Fruit fly (Drosophila melanogaster) whole organism, embryonic: ENCODE results near the gene CG17646.
A peak's percentile ranks its signal among the peaks of the same experiment; 100 is the strongest.

Experiments used
- B-H2 ChIP-seq: fragments of 200-800 bp; sonication (Bioruptor generic); optimal IDR thresholded peaks from 2 replicates; lab custom pipeline; 2018; ENCODE audit warnings: missing biosample characterization, mild to moderate bottlenecking, missing genetic modification characterization
- CG1024 ChIP-seq: fragments of 200-800 bp; sonication (Bioruptor generic); IDR thresholded peaks from 2 replicates; pipeline ENCODE4 v1.3.6; 2022; ENCODE audit warnings: missing biosample characterization, missing genetic modification characterization
- CG10366 ChIP-seq: fragments of 200-800 bp; sonication (Bioruptor generic); IDR thresholded peaks from 2 replicates; pipeline ENCODE4 v1.3.6; 2022; ENCODE audit warnings: missing biosample characterization, missing genetic modification characterization
- CG12219 ChIP-seq: fragments of 200-800 bp; sonication (Bioruptor generic); optimal IDR thresholded peaks from 3 replicates; lab custom pipeline; 2018; ENCODE audit warnings: missing biosample characterization, mild to moderate bottlenecking, missing genetic modification characterization
- CG12236 ChIP-seq: fragments of 200-800 bp; sonication (Bioruptor generic); optimal IDR thresholded peaks from 2 replicates; lab custom pipeline; 2016; ENCODE audit warnings: missing biosample characterization, missing genetic modification characterization
- CG13624 ChIP-seq: fragments of 200-800 bp; sonication (Bioruptor generic); optimal IDR thresholded peaks from 2 replicates; lab custom pipeline; 2016; ENCODE audit warnings: missing biosample characterization, missing genetic modification characterization
- CG14965 ChIP-seq: fragments of 200-800 bp; sonication (Bioruptor generic); optimal IDR thresholded peaks from 2 replicates; lab custom pipeline; 2016; ENCODE audit warnings: missing biosample characterization, missing genetic modification characterization, borderline replicate concordance
- CG15696 ChIP-seq: fragments of 200-800 bp; sonication (Bioruptor generic); optimal IDR thresholded peaks from 2 replicates; lab custom pipeline; 2019; ENCODE audit warnings: missing biosample characterization, mild to moderate bottlenecking, missing genetic modification characterization, moderate library complexity
- CG17359 ChIP-seq: fragments of 200-800 bp; sonication (Bioruptor generic); optimal IDR thresholded peaks from 3 replicates; lab custom pipeline; 2018; ENCODE audit warnings: missing biosample characterization, mild to moderate bottlenecking, missing genetic modification characterization, moderate library complexity
- CG17612 ChIP-seq: fragments of 200-800 bp; sonication (Bioruptor generic); IDR thresholded peaks from 2 replicates; pipeline ENCODE4 v1.3.6; 2022; ENCODE audit warnings: missing biosample characterization, missing genetic modification characterization
- CG1792 ChIP-seq: fragments of 200-800 bp; sonication (Bioruptor generic); optimal IDR thresholded peaks from 2 replicates; lab custom pipeline; 2016; ENCODE audit warnings: missing biosample characterization, missing genetic modification characterization
- CG2120 ChIP-seq: fragments of 200-800 bp; sonication (Bioruptor generic); optimal IDR thresholded peaks from 3 replicates; lab custom pipeline; 2016; ENCODE audit warnings: missing biosample characterization, missing genetic modification characterization
- CG31388 ChIP-seq: fragments of 200-800 bp; sonication (Bioruptor generic); optimal IDR thresholded peaks from 2 replicates; lab custom pipeline; 2016; ENCODE audit warnings: missing biosample characterization, missing genetic modification characterization
- CG32767 ChIP-seq: fragments of 200-800 bp; sonication (Bioruptor generic); IDR thresholded peaks from 2 replicates; pipeline ENCODE4 v1.3.6; 2022; ENCODE audit warnings: missing biosample characterization, missing genetic modification characterization
- CG34224 ChIP-seq: fragments of 200-800 bp; sonication (Bioruptor generic); IDR thresholded peaks from 3 replicates; pipeline ENCODE4 v1.3.6; 2022; ENCODE audit warnings: missing biosample characterization, missing genetic modification characterization; ENCODE audit not compliant: partially characterized antibody
- CG4328 ChIP-seq: fragments of 200-800 bp; sonication (Bioruptor generic); optimal IDR thresholded peaks from 3 replicates; lab custom pipeline; 2017; ENCODE audit warnings: missing biosample characterization, missing genetic modification reagents, missing genetic modification characterization
- CG4360 ChIP-seq: fragments of 200-800 bp; sonication (Bioruptor generic); IDR thresholded peaks from 2 replicates; pipeline ENCODE4 v1.3.6; 2022; ENCODE audit warnings: missing biosample characterization, missing genetic modification characterization
- CG5953 ChIP-seq: fragments of 200-800 bp; sonication (Bioruptor generic); IDR thresholded peaks from 2 replicates; pipeline ENCODE4 v1.3.6; 2022; ENCODE audit warnings: missing biosample characterization, missing genetic modification characterization
- CG6683 ChIP-seq: fragments of 200-800 bp; sonication (Bioruptor generic); optimal IDR thresholded peaks from 2 replicates; lab custom pipeline; 2017; ENCODE audit warnings: missing biosample characterization, mild to moderate bottlenecking, missing genetic modification characterization, missing genetic modification reagents
- CG7372 ChIP-seq: fragments of 200-800 bp; sonication (Bioruptor generic); IDR thresholded peaks from 2 replicates; pipeline ENCODE4 v1.3.6; 2022; ENCODE audit warnings: missing biosample characterization, missing genetic modification characterization
- CG8290 ChIP-seq, 3 experiments: fragments of 200-800 bp; sonication (Bioruptor generic); optimal IDR thresholded peaks; 2 replicates each; lab custom pipeline; 2016 to 2019; ENCODE audit warnings: missing biosample characterization in 3 of 3, missing genetic modification characterization in 3 of 3, mild to moderate bottlenecking in 2 of 3, moderate library complexity in 1 of 3
- CHES-1-like ChIP-seq: fragments of 200-800 bp; sonication (Bioruptor generic); optimal IDR thresholded peaks from 2 replicates; lab custom pipeline; 2016; ENCODE audit warnings: missing biosample characterization, missing genetic modification characterization
- D19B ChIP-seq: fragments of 200-800 bp; sonication (Bioruptor generic); optimal IDR thresholded peaks from 2 replicates; lab custom pipeline; 2017; ENCODE audit warnings: missing biosample characterization, mild to moderate bottlenecking, missing genetic modification characterization
- Elba2 ChIP-seq: fragments of 200-800 bp; sonication (Bioruptor generic); optimal IDR thresholded peaks from 3 replicates; lab custom pipeline; 2016; ENCODE audit warnings: missing biosample characterization, missing genetic modification characterization
- H15 ChIP-seq: fragments of 200-800 bp; sonication (Bioruptor generic); IDR thresholded peaks from 3 replicates; pipeline ENCODE4 v1.3.6; 2022; ENCODE audit warnings: missing biosample characterization, missing genetic modification characterization
- HLHmδ ChIP-seq: fragments of 200-800 bp; sonication (Bioruptor generic); optimal IDR thresholded peaks from 2 replicates; lab custom pipeline; 2018; ENCODE audit warnings: missing biosample characterization, mild to moderate bottlenecking, missing genetic modification characterization, moderate library complexity
- Pdp1 ChIP-seq, 2 experiments: fragments of 200-800 bp; sonication (Bioruptor generic); optimal IDR thresholded peaks; 3 replicates each; lab custom pipeline; 2016; ENCODE audit warnings: missing biosample characterization in 2 of 2, missing genetic modification characterization in 2 of 2, mild to moderate bottlenecking in 1 of 2, moderate library complexity in 1 of 2
- Poxn ChIP-seq: fragments of 200-800 bp; sonication (Bioruptor generic); IDR thresholded peaks from 2 replicates; pipeline ENCODE4 v1.3.6; 2022; ENCODE audit warnings: missing biosample characterization, missing genetic modification characterization
- Usf ChIP-seq: fragments of 200-800 bp; sonication (Bioruptor generic); optimal IDR thresholded peaks from 2 replicates; lab custom pipeline; 2017; ENCODE audit warnings: missing genotype, missing biosample characterization, missing genetic modification characterization
- al ChIP-seq: fragments of 200-800 bp; sonication (Bioruptor generic); IDR thresholded peaks from 2 replicates; pipeline ENCODE4 v1.3.6; 2022; ENCODE audit warnings: missing biosample characterization, missing genetic modification characterization
- ara ChIP-seq: fragments of 200-800 bp; sonication (Bioruptor generic); IDR thresholded peaks from 2 replicates; pipeline ENCODE4 v1.3.6; 2022; ENCODE audit warnings: missing biosample characterization, missing genetic modification characterization
- bigmax ChIP-seq: fragments of 200-800 bp; sonication (Bioruptor generic); optimal IDR thresholded peaks from 2 replicates; lab custom pipeline; 2018; ENCODE audit warnings: missing biosample characterization, mild to moderate bottlenecking, missing genetic modification characterization
- caup ChIP-seq: fragments of 200-800 bp; sonication (Bioruptor generic); optimal IDR thresholded peaks from 3 replicates; lab custom pipeline; 2017; ENCODE audit warnings: missing biosample characterization, mild to moderate bottlenecking, missing genetic modification characterization, moderate library complexity; ENCODE audit not compliant: severe bottlenecking
- dysf ChIP-seq: fragments of 200-800 bp; sonication (Bioruptor generic); IDR thresholded peaks from 3 replicates; pipeline ENCODE4 v1.3.6; 2022; ENCODE audit warnings: missing biosample characterization, missing genetic modification characterization
- ems ChIP-seq: fragments of 200-800 bp; sonication (Bioruptor generic); optimal IDR thresholded peaks from 3 replicates; lab custom pipeline; 2016; ENCODE audit warnings: missing biosample characterization, missing genetic modification characterization
- ewg ChIP-seq: fragments of 200-800 bp; sonication (Bioruptor generic); optimal IDR thresholded peaks from 3 replicates; lab custom pipeline; 2017; ENCODE audit warnings: mild to moderate bottlenecking, missing biosample characterization, missing genetic modification reagents, missing genetic modification characterization
- fd64A ChIP-seq: fragments of 200-800 bp; sonication (Bioruptor generic); optimal IDR thresholded peaks from 3 replicates; lab custom pipeline; 2018; ENCODE audit warnings: missing biosample characterization, mild to moderate bottlenecking, missing genetic modification characterization
- grau ChIP-seq: fragments of 200-800 bp; optimal IDR thresholded peaks from 3 replicates; lab custom pipeline; 2019; ENCODE audit warnings: missing biosample characterization, mild to moderate bottlenecking, missing genetic modification characterization, moderate library complexity
- gt ChIP-seq: fragments of 200-800 bp; sonication (Bioruptor generic); IDR thresholded peaks from 2 replicates; pipeline ENCODE4 v1.3.6; 2022; ENCODE audit warnings: missing biosample characterization, missing genetic modification characterization
- her ChIP-seq: fragments of 200-800 bp; sonication (Bioruptor generic); optimal IDR thresholded peaks from 2 replicates; lab custom pipeline; 2016; ENCODE audit warnings: missing biosample characterization, missing genetic modification characterization
- klu ChIP-seq: fragments of 200-800 bp; sonication (Bioruptor generic); IDR thresholded peaks from 2 replicates; pipeline ENCODE4 v1.3.6; 2022; ENCODE audit warnings: missing biosample characterization, missing genetic modification characterization
- onecut ChIP-seq: fragments of 200-800 bp; sonication (Bioruptor generic); IDR thresholded peaks from 2 replicates; pipeline ENCODE4 v1.3.6; 2022; ENCODE audit warnings: missing biosample characterization, missing genetic modification characterization
- p53 ChIP-seq: fragments of 200-800 bp; sonication (Bioruptor generic); optimal IDR thresholded peaks from 2 replicates; lab custom pipeline; 2016; ENCODE audit warnings: missing biosample characterization, missing genetic modification characterization
- row ChIP-seq: fragments of 200-800 bp; sonication (Bioruptor generic); IDR thresholded peaks from 3 replicates; pipeline ENCODE4 v1.3.6; 2022; ENCODE audit warnings: missing biosample characterization, missing genetic modification characterization
- seq ChIP-seq: fragments of 200-800 bp; sonication (Bioruptor generic); IDR thresholded peaks from 2 replicates; pipeline ENCODE4 v1.3.6; 2022; ENCODE audit warnings: missing biosample characterization, missing genetic modification characterization
- so ChIP-seq: fragments of 200-800 bp; sonication (Bioruptor generic); IDR thresholded peaks from 3 replicates; pipeline ENCODE4 v1.3.6; 2022; ENCODE audit warnings: missing biosample characterization, missing genetic modification characterization
- sr ChIP-seq: fragments of 200-800 bp; sonication (Bioruptor generic); IDR thresholded peaks from 3 replicates; pipeline ENCODE4 v1.3.6; 2022; ENCODE audit warnings: missing biosample characterization, missing genetic modification characterization
- stwl ChIP-seq: fragments of 200-800 bp; sonication (Bioruptor generic); optimal IDR thresholded peaks from 3 replicates; lab custom pipeline; 2018; ENCODE audit warnings: missing biosample characterization, mild to moderate bottlenecking, missing genetic modification characterization, moderate library complexity
- tap ChIP-seq: fragments of 200-800 bp; optimal IDR thresholded peaks from 3 replicates; lab custom pipeline; 2019; ENCODE audit warnings: missing biosample characterization, mild to moderate bottlenecking, missing genetic modification characterization, moderate library complexity
- tio ChIP-seq: fragments of 200-800 bp; sonication (Bioruptor generic); optimal IDR thresholded peaks from 2 replicates; lab custom pipeline; 2017; ENCODE audit warnings: missing biosample characterization, missing genetic modification characterization, inconsistent platforms
- tna ChIP-seq: fragments of 200-800 bp; sonication (Bioruptor generic); IDR thresholded peaks from 2 replicates; pipeline ENCODE4 v1.3.6; 2022; ENCODE audit warnings: missing biosample characterization, missing genetic modification characterization; ENCODE audit not compliant: partially characterized antibody
- usp ChIP-seq: fragments of >200 bp; optimal IDR thresholded peaks from 2 replicates; lab custom pipeline; 2017; ENCODE audit warnings: missing biosample characterization, missing genetic modification characterization

Gene CG17646

dm6 chr2L:1710224-1710623, 22.1 kb upstream of the CG17646 start, which contains the start of the genes CG17660 and mRpL48 (continued):
- TF ChIP-seq usp (GFP tag; lab: Kevin White, UChicago) (no peak), H15 (GFP tag; lab: Robert Waterston, UW) (no peak), ems (GFP tag; lab: Kevin White, UChicago) (peak; percentile 18), Usf (GFP tag; lab: Kevin White, UChicago) (no peak), Poxn (GFP tag; lab: Robert Waterston, UW) (no peak), CG2120 (GFP tag; lab: Kevin White, UChicago) (peak; percentile 42), CG17359 (no peak), al (GFP tag; lab: Robert Waterston, UW) (no peak), her (GFP tag; lab: Kevin White, UChicago) (peak; percentile 23), tap (tag; lab: Kevin White, UChicago) (no peak), HLHmδ (GFP tag; lab: Kevin White, UChicago) (no peak), B-H2 (GFP tag; lab: Kevin White, UChicago) (peak; percentile 39), CG13624 (peak; percentile 25), seq (no peak), CG31388 (GFP tag; lab: Kevin White, UChicago) (no peak), CG15696 (tag; lab: Kevin White, UChicago) (no peak), CG32767 (GFP tag; lab: Robert Waterston, UW) (0 out of 2 replicates have a peak, but pooled peaks have one; percentile 14), bigmax (GFP tag; lab: Kevin White, UChicago) (peak; percentile 96), Elba2 (no peak), CG14965 (GFP tag; lab: Kevin White, UChicago) (no peak), grau (peak; percentile 25), CG5953 (GFP tag; lab: Robert Waterston, UW) (no peak), CG12236 (GFP tag; lab: Kevin White, UChicago) (no peak), CG4360 (GFP tag; lab: Robert Waterston, UW) (peak; percentile 26; the same call in 1 of the 2 replicates), dysf (GFP tag; lab: Robert Waterston, UW) (no peak), caup (GFP tag; lab: Kevin White, UChicago) (peak; percentile 22), CG10366 (no peak), CG34224 (GFP tag; lab: Robert Waterston, UW) (peak; percentile 73), CG8290 (GFP tag; optimal IDR thresholded peaks at IDR 0.05; lab: Kevin White, UChicago) (peak; percentile 11), CG8290 (tag; optimal IDR thresholded peaks at IDR 0.05; lab: Kevin White, UChicago) (no peak), CHES-1-like (peak; percentile 64), onecut (GFP tag; lab: Robert Waterston, UW) (no peak), ara (GFP tag; lab: Robert Waterston, UW) (no peak), CG6683 (no peak), stwl (peak; percentile 92), tio (GFP tag; lab: Kevin White, UChicago) (no peak), CG7372 (GFP tag; lab: Robert Waterston, UW) (no peak), CG4328 (GFP tag; lab: Kevin White, UChicago) (no peak), so (no peak), Pdp1 (GFP tag; optimal IDR thresholded peaks at IDR 0.05; lab: Kevin White, UChicago) (peak in 1 of 2 experiments; percentile 100), row (GFP tag; lab: Robert Waterston, UW) (peak; percentile 39; the same call in 2 of the 3 replicates), CG1024 (no peak), D19B (no peak), tna (GFP tag; lab: Robert Waterston, UW) (peak; percentile 56), CG1792 (no peak), klu (no peak), ewg (peak; percentile 7), CG17612 (GFP tag; lab: Robert Waterston, UW) (no peak), gt (GFP tag; lab: Robert Waterston, UW) (no peak), fd64A (no peak), p53 (GFP tag; lab: Kevin White, UChicago) (no peak), sr (GFP tag; lab: Robert Waterston, UW) (no peak), CG12219 (GFP tag; lab: Kevin White, UChicago) (no peak)
